Worm (Caenorhabditis elegans) whole organism, late embryonic: ENCODE results near the gene hot-9.

Experiments used
- C38D4.7 ChIP-seq: fragments of 200-800 bp; sonication (Bioruptor generic); optimal IDR thresholded peaks from 2 replicates; lab custom pipeline; 2018; ENCODE audit warnings: mild to moderate bottlenecking, missing genetic modification characterization, moderate library complexity, missing compliant biosample characterization
- K02D7.2 ChIP-seq: sonication (generic microtip); optimal IDR thresholded peaks from 2 replicates; lab custom pipeline; 2017; ENCODE audit warnings: mild to moderate bottlenecking, missing genetic modification characterization, missing compliant biosample characterization
- T23F11.4 ChIP-seq: fragments of 200-800 bp; sonication (Bioruptor generic); optimal IDR thresholded peaks from 2 replicates; lab custom pipeline; 2018; ENCODE audit warnings: mild to moderate bottlenecking, missing genetic modification characterization, missing compliant biosample characterization
- Y22D7AL.16 ChIP-seq: sonication (generic microtip); optimal IDR thresholded peaks from 2 replicates; lab custom pipeline; 2016; ENCODE audit warnings: missing genetic modification characterization, missing compliant biosample characterization
- ama-1 ChIP-seq: fragments of 150-350 bp; optimal IDR thresholded peaks from 2 replicates; lab custom pipeline; 2014
- ceh-30 ChIP-seq: fragments of 150-350 bp; optimal IDR thresholded peaks from 2 replicates; lab custom pipeline; 2014; ENCODE audit warnings: missing biosample characterization, missing genetic modification characterization
- ceh-31 ChIP-seq: sonication (generic microtip); optimal IDR thresholded peaks from 2 replicates; lab custom pipeline; 2016; ENCODE audit warnings: missing genetic modification characterization, missing compliant biosample characterization
- ceh-34 ChIP-seq: sonication (generic microtip); optimal IDR thresholded peaks from 2 replicates; lab custom pipeline; 2016; ENCODE audit warnings: mild to moderate bottlenecking, missing genetic modification characterization, missing compliant biosample characterization
- ceh-45 ChIP-seq: fragments of 200-800 bp; sonication (Bioruptor generic); IDR thresholded peaks from 2 replicates; pipeline ENCODE4 v1.3.6; 2022; ENCODE audit warnings: missing genetic modification reagents, missing genetic modification characterization, missing compliant biosample characterization
- elt-2 ChIP-seq: sonication (generic microtip); optimal IDR thresholded peaks from 2 replicates; lab custom pipeline; 2016; ENCODE audit warnings: missing genetic modification reagents, missing genetic modification characterization, missing compliant biosample characterization
- ets-4 ChIP-seq: sonication (generic microtip); optimal IDR thresholded peaks from 2 replicates; lab custom pipeline; 2016; ENCODE audit warnings: missing genetic modification characterization, missing compliant biosample characterization
- hlh-13 ChIP-seq: fragments of 200-800 bp; sonication (Bioruptor generic); optimal IDR thresholded peaks from 2 replicates; lab custom pipeline; 2018; ENCODE audit warnings: mild to moderate bottlenecking, missing genetic modification characterization, missing compliant biosample characterization
- hlh-8 ChIP-seq: sonication (generic microtip); optimal IDR thresholded peaks from 2 replicates; lab custom pipeline; 2016; ENCODE audit warnings: missing genotype, missing genetic modification characterization, missing compliant biosample characterization
- lim-6 ChIP-seq: sonication (generic microtip); optimal IDR thresholded peaks from 2 replicates; lab custom pipeline; 2016; ENCODE audit warnings: missing genetic modification characterization, missing compliant biosample characterization
- madf-2 ChIP-seq: sonication (generic microtip); optimal IDR thresholded peaks from 2 replicates; lab custom pipeline; 2017; ENCODE audit warnings: missing genetic modification characterization, missing compliant biosample characterization
- nfya-1 ChIP-seq: sonication (generic microtip); optimal IDR thresholded peaks from 2 replicates; lab custom pipeline; 2017; ENCODE audit warnings: missing genetic modification characterization, mild to moderate bottlenecking, missing compliant biosample characterization, antibody characterized with exemption, moderate library complexity
- pat-9 ChIP-seq: fragments of 200-800 bp; sonication (Bioruptor generic); optimal IDR thresholded peaks from 2 replicates; lab custom pipeline; 2018; ENCODE audit warnings: mild to moderate bottlenecking, missing genetic modification characterization, moderate library complexity, missing compliant biosample characterization
- pax-1 ChIP-seq: fragments of 150-350 bp; optimal IDR thresholded peaks from 2 replicates; lab custom pipeline; 2014; ENCODE audit warnings: missing biosample characterization, missing genetic modification characterization
- pha-2 ChIP-seq: sonication (generic microtip); optimal IDR thresholded peaks from 2 replicates; lab custom pipeline; 2017; ENCODE audit warnings: mild to moderate bottlenecking, missing genetic modification characterization, missing compliant biosample characterization
- pha-4 ChIP-seq: fragments of 150-350 bp; optimal IDR thresholded peaks from 2 replicates; lab custom pipeline; 2018; ENCODE audit warnings: missing biosample characterization, missing genetic modification reagents, missing genetic modification characterization
- ref-2 ChIP-seq: sonication (generic microtip); optimal IDR thresholded peaks from 2 replicates; lab custom pipeline; 2016; ENCODE audit warnings: missing genetic modification characterization, missing compliant biosample characterization
- rnt-1 ChIP-seq: sonication (generic microtip); optimal IDR thresholded peaks from 2 replicates; lab custom pipeline; 2016; ENCODE audit warnings: missing genetic modification characterization, missing compliant biosample characterization
- sdc-2 ChIP-seq: sonication (generic microtip); optimal IDR thresholded peaks from 2 replicates; lab custom pipeline; 2016; ENCODE audit warnings: missing genotype, missing genetic modification characterization, missing compliant biosample characterization
- syd-9 ChIP-seq: sonication (generic microtip); optimal IDR thresholded peaks from 2 replicates; lab custom pipeline; 2016; ENCODE audit warnings: mild to moderate bottlenecking, missing genetic modification characterization, moderate library complexity, missing compliant biosample characterization
- tbx-2 ChIP-seq: sonication (generic microtip); optimal IDR thresholded peaks from 2 replicates; lab custom pipeline; 2016; ENCODE audit warnings: missing genetic modification characterization, missing compliant biosample characterization
- ttx-3 ChIP-seq: sonication (generic microtip); optimal IDR thresholded peaks from 2 replicates; lab custom pipeline; 2016; ENCODE audit warnings: missing genetic modification reagents, missing genetic modification characterization, missing compliant biosample characterization
- unc-3 ChIP-seq, 2 experiments: fragments of 200-800 bp in 1 of 2; sonication (Bioruptor generic) in 1 of 2; sonication (generic microtip) in 1 of 2; conservative IDR thresholded peaks in 1 of 2; optimal IDR thresholded peaks in 1 of 2; 2 replicates each; pipeline versions ENCODE4 v1.3.6 to Lab custom; 2016 to 2022; ENCODE audit warnings: missing compliant biosample characterization in 2 of 2, missing genetic modification characterization in 2 of 2, missing genetic modification reagents in 1 of 2
- unc-86 ChIP-seq: sonication (generic microtip); optimal IDR thresholded peaks from 2 replicates; lab custom pipeline; 2016; ENCODE audit warnings: missing genetic modification characterization, missing compliant biosample characterization

The hot-9 gene

ce11 chrIV:5089795-5090528 lies 44.7 kb upstream of the hot-9 start:
- TF ChIP-seq nfya-1 (tag; lab: Kevin White, UChicago) (peak; percentile 6), ceh-31 (tag; lab: Kevin White, UChicago) (peak; percentile 17), tbx-2 (peak; percentile 64), elt-2 (tag; lab: Kevin White, UChicago) (peak; percentile 58)

ce11 chrIV:5088814-5089322 lies 43.6 kb upstream of the hot-9 start, which contains the start of gene ivd-1:
ivd-1 (minus strand) TSS chrIV:5088864.
- TF ChIP-seq ttx-3 (no peak), ceh-30 (tag; lab: Kevin White, UChicago) (no peak), syd-9 (tag; lab: Kevin White, UChicago) (no peak), Y22D7AL.16 (no peak), K02D7.2 (tag; lab: Kevin White, UChicago) (no peak), pha-2 (no peak), unc-86 (tag; lab: Kevin White, UChicago) (no peak), ama-1 (lab: Kevin White, UChicago) (no peak), ref-2 (tag; lab: Kevin White, UChicago) (no peak)

ce11 chrIV:5086961-5087326 lies 41.7 kb upstream of the hot-9 start:
- TF ChIP-seq ref-2 (tag; lab: Kevin White, UChicago) (no peak), pax-1 (no peak), elt-2 (tag; lab: Kevin White, UChicago) (peak; percentile 25)

- TF ChIP-seq pha-4, result no peak
- no peak for TF ChIP-seq rnt-1 (tag; lab: Kevin White, UChicago)
- no peak for TF ChIP-seq tbx-2
- TF ChIP-seq T23F11.4 (GFP tag; lab: Kevin White, UChicago), result no peak
- no peak for TF ChIP-seq ceh-45 (GFP tag; lab: Robert Waterston, UW)
- TF ChIP-seq sdc-2 (tag; lab: Kevin White, UChicago), result no peak
Measured at ce11 chrIV:5086243-5086960, 41.1 kb upstream of the hot-9 start.

- TF ChIP-seq pat-9, result no peak
- TF ChIP-seq ets-4 (tag; lab: Kevin White, UChicago), result no peak
- TF ChIP-seq, all 69 proteins: peak for 0
Measured at ce11 chrIV:5085782-5086181, 40.5 kb upstream of the hot-9 start.

- TF ChIP-seq Y22D7AL.16 (no peak), hlh-13 (GFP tag; lab: Kevin White, UChicago) (no peak), hlh-8 (tag; lab: Kevin White, UChicago) (no peak), C38D4.7 (GFP tag; lab: Kevin White, UChicago) (no peak), syd-9 (tag; lab: Kevin White, UChicago) (no peak), unc-86 (tag; lab: Kevin White, UChicago) (no peak), madf-2 (tag; lab: Kevin White, UChicago) (no peak), lim-6 (tag; lab: Kevin White, UChicago) (no peak), ceh-34 (tag; lab: Kevin White, UChicago) (no peak)
Measured at ce11 chrIV:5083832-5084231, 38.5 kb upstream of the hot-9 start.

- TF ChIP-seq unc-3 (GFP tag; conservative IDR thresholded peaks at IDR 0.05; lab: Robert Waterston, UW) (no peak), unc-3 (tag; optimal IDR thresholded peaks at IDR 0.05; lab: Kevin White, UChicago) (no peak)
Measured at ce11 chrIV:5082900-5083530, 37.7 kb upstream of the hot-9 start, which contains the start of gene pygo-1. pygo-1 (plus strand) TSS chrIV:5083303.
